Fruit fly (Drosophila melanogaster): ENCODE results near the gene CG7272.

CG7272 gene

DNA sequence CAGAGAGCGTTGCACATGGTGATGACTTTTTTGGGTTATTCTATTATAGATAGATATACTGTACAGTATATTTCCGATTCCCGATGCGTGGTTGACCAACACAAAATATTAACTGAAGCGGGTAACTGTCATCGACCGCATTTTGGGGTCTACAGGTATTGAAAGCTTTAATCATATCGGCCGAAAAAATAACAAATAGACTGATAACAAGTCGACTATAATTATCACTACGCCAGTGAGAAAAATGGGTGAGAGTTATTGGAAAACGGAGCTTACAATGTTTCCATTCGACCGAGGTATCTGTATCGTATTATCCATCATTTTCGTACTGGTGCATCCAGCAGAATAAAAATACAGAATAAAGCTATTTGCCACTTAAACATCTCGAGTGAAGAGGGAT lies 17.6 kb downstream of the CG7272 start:
- no peak for TF ChIP-seq Sox14 (GFP tag; optimal IDR thresholded peaks at IDR 0.05)
- TF ChIP-seq vri (GFP tag; optimal IDR thresholded peaks at IDR 0.05), result peak; percentile 38

DNA sequence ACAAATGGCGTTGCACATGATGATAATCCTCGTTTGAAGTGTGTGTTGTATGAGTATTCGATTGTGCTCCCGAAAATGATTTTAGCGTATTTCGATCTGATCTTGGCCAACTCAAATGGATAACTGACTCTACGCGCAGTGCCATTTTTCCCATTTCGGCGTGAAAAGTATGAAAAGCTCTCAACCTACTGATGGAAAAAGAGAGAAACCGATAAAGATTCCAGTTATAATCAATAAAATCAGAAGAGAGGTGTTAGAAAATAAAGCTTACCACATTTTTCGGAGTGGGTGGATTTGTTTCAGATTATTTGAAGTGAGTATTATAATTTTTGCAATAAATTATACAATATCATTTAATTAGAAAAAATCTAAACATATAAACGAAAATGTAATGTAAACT lies 18.8 kb downstream of the CG7272 start, which contains the start of gene mex1:
TSS of gene mex1 (minus strand) at position 101 of the 400 bp plus-strand sequence.
- TF ChIP-seq CG6276 (GFP tag; optimal IDR thresholded peaks at IDR 0.05), result no peak
- TF ChIP-seq CG8319 (GFP tag; optimal IDR thresholded peaks at IDR 0.05), result no peak
- TF ChIP-seq topi (GFP tag; optimal IDR thresholded peaks at IDR 0.05), result no peak

DNA sequence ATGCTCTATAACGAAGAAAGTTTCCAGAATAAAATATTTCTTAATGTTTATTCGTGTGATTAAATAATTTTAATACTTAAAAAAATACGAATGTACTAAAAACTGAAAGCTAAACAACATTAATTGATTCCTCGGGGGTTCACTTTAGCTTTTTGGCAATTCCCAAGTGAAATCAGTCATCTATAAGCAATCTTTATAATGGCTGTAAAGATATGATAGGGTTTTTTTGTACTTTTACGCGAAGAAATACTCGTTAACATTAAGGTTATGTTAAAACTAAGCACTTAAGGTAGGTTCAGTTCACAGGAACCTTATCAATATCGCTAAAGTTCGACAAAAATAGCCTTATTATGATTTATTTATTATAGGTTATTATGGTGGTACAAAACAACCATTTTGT lies 19.2 kb downstream of the CG7272 start:
- TF ChIP-seq Ets21C (GFP tag; optimal IDR thresholded peaks at IDR 0.05), result no peak
- no peak for TF ChIP-seq CG31627 (GFP tag; optimal IDR thresholded peaks at IDR 0.05)
- no peak for TF ChIP-seq CG16779 (tag; optimal IDR thresholded peaks at IDR 0.05)

DNA sequence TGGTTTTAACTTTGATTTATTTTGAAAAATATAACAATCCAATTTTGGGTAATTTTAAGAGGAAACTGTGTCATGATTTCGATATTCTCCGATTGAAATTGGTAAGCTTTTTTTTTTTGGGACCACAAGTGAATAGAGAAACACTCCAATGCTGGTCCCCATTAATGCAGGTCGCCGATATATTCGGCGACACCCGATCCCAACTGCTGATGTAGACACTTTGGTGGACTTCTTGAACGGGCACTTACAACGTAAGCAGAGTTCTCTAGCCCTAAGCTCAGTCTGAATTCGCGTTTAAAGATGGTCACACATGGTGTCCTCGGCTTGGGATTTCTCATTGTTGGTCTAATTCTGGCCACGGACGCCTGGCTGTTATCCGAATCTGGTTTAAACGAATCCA lies 19.6 kb downstream of the CG7272 start, which contains the start of gene yellow-k:
TSS of gene yellow-k (plus strand) at position 301 of the 400 bp plus-strand sequence.
- TF ChIP-seq CG6854 (GFP tag; optimal IDR thresholded peaks at IDR 0.05), result no peak
- no peak for TF ChIP-seq pdm3 (GFP tag; optimal IDR thresholded peaks at IDR 0.05)
- TF ChIP-seq CG7368 (GFP tag; optimal IDR thresholded peaks at IDR 0.05), result no peak
- no peak for TF ChIP-seq CG34406 (GFP tag; optimal IDR thresholded peaks at IDR 0.05)
- no peak for TF ChIP-seq Eip93F (GFP tag; optimal IDR thresholded peaks at IDR 0.05)
- no peak for TF ChIP-seq CG11294 (GFP tag; IDR thresholded peaks at IDR 0.05)
- TF ChIP-seq Hr4 (GFP tag; optimal IDR thresholded peaks at IDR 0.05), result no peak
- no peak for TF ChIP-seq CG6792 (GFP tag; optimal IDR thresholded peaks at IDR 0.05)
- no peak for TF ChIP-seq Hr39 (GFP tag; optimal IDR thresholded peaks at IDR 0.05)
- no peak for TF ChIP-seq fkh (GFP tag; optimal IDR thresholded peaks at IDR 0.05)

DNA sequence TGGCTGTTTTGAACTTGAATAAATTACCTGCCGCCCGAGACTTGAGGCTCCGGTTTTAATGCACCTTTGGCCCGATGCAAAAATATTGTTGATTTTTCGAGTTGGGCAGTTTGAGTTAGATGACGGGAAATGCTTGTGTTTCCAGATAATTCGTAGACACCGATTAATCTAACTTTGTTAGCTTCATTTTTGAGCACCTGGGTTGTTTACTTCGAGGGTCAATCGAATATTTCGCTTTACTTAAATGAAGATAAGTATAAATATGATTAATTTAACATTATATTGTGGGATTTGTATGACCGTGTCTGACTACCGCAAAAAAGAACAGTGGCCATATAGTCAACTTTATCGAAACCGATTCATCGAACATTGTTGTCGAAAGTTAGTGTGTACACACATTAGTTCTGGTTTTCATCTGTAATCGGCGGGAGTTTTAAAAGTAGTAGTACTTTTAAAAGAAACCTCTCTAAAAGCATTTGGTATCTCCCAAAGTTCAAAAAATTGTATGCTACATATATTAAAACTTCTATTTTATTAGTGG lies 23.1 kb downstream of the CG7272 start, which contains the start of gene CG7945:
TSS of gene CG7945 (minus strand) at position 332 of the 541 bp plus-strand sequence.
- TF ChIP-seq Ets96B (tag; optimal IDR thresholded peaks at IDR 0.05) (no peak), net (GFP tag; optimal IDR thresholded peaks at IDR 0.05) (no peak), CG34406 (GFP tag; optimal IDR thresholded peaks at IDR 0.05) (no peak), CG32006 (GFP tag; optimal IDR thresholded peaks at IDR 0.05) (no peak), lz (GFP tag; optimal IDR thresholded peaks at IDR 0.05) (no peak), CG4318 (GFP tag; optimal IDR thresholded peaks at IDR 0.05) (no peak), Met (GFP tag; optimal IDR thresholded peaks at IDR 0.05) (no peak), CG6276 (GFP tag; optimal IDR thresholded peaks at IDR 0.05) (no peak), fkh (GFP tag; optimal IDR thresholded peaks at IDR 0.05) (peak; percentile 3), cyc (GFP tag; optimal IDR thresholded peaks at IDR 0.05) (no peak), CG9139 (GFP tag; optimal IDR thresholded peaks at IDR 0.05) (no peak), dsx (GFP tag; optimal IDR thresholded peaks at IDR 0.05; ENCODE audit: poor library complexity, severe bottlenecking) (no peak), spab (GFP tag; optimal IDR thresholded peaks at IDR 0.05) (no peak), Lpt (GFP tag; optimal IDR thresholded peaks at IDR 0.05) (no peak), CG6808 (GFP tag; optimal IDR thresholded peaks at IDR 0.05) (no peak), Eip93F (GFP tag; optimal IDR thresholded peaks at IDR 0.05) (peak; percentile 7), vri (GFP tag; optimal IDR thresholded peaks at IDR 0.05) (peak; percentile 24), acj6 (GFP tag; optimal IDR thresholded peaks at IDR 0.05) (no peak)

DNA sequence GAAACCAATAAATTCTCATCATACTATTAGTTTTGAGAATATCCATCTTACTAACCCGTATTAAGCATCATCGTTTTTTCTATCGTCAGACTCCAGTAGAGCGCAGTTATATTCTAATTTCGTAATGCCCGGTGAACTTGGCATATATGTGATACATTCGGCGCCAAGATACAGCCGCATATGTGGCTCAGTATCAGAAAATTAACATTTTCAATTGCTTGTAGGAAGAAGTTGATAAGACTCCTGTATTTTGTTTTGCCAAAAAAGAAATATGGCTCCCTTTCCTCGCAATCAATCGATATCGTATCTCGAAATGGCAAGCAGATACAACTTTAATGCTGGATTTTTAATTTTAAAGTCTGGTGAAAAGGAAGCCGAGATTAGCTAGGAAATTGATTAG lies 24.4 kb downstream of the CG7272 start, which contains the start of gene CG33986:
TSS of gene CG33986 (minus strand) at position 101 of the 400 bp plus-strand sequence.
- TF ChIP-seq Sox15 (GFP tag; optimal IDR thresholded peaks at IDR 0.05) (no peak), OdsH (GFP tag; optimal IDR thresholded peaks at IDR 0.05) (no peak), CG9139 (GFP tag; optimal IDR thresholded peaks at IDR 0.05) (no peak), eg (GFP tag; IDR thresholded peaks at IDR 0.05) (no peak)
